Worm (Caenorhabditis elegans) whole organism, midembryonic: ENCODE measurements around the gene gtf-2F2.

Source experiments
- T22C8.4 ChIP-seq: fragments of 200-800 bp; sonication (Bioruptor generic); IDR thresholded peaks from 2 replicates; pipeline ENCODE4 v1.3.6; 2022; ENCODE audit warnings: missing genetic modification characterization, missing compliant biosample characterization
- cog-1 ChIP-seq: sonication (generic microtip); optimal IDR thresholded peaks from 2 replicates; lab custom pipeline; 2016; ENCODE audit warnings: missing genetic modification characterization, missing compliant biosample characterization
- klf-2 ChIP-seq: fragments of 200-800 bp; sonication (Bioruptor generic); conservative IDR thresholded peaks from 2 replicates; pipeline ENCODE4 v1.3.6; 2022; ENCODE audit warnings: missing genetic modification reagents, missing genetic modification characterization, missing compliant biosample characterization
- med-1 ChIP-seq: sonication (generic microtip); optimal IDR thresholded peaks from 2 replicates; lab custom pipeline; 2017; ENCODE audit warnings: missing genetic modification characterization, mild to moderate bottlenecking, missing compliant biosample characterization, antibody characterized with exemption, missing genetic modification reagents; ENCODE audit not compliant: insufficient read depth

- TF ChIP-seq klf-2 (GFP tag; lab: Robert Waterston, UW) (no peak), cog-1 (tag; lab: Kevin White, UChicago) (no peak), T22C8.4 (GFP tag; lab: Robert Waterston, UW) (no peak), med-1 (no peak)
These were observed 51.0 kb downstream of the gtf-2F2 start, which contains the start of gene asp-15 for ce11 chrV:19044753-19045152.
